Worm (Caenorhabditis elegans): Measurements from ENCODE around the gene pap-1.

The pap-1 gene

ce11 chrV:10468709-10469108 is 26.9 kb downstream of the pap-1 start:
- TF ChIP-seq tab-1 (GFP tag; IDR thresholded peaks at IDR 0.05) = no peak
- no peak for TF ChIP-seq ref-1 (GFP tag; conservative IDR thresholded peaks at IDR 0.05)
- TF ChIP-seq med-1 (GFP tag; optimal IDR thresholded peaks at IDR 0.05; ENCODE audit: insufficient read depth) = no peak
- TF ChIP-seq cog-1 (tag; optimal IDR thresholded peaks at IDR 0.05) = no peak
- TF ChIP-seq klf-2 (GFP tag; conservative IDR thresholded peaks at IDR 0.05) = no peak
- no peak for TF ChIP-seq ztf-29 (GFP tag; IDR thresholded peaks at IDR 0.05)
- no peak for TF ChIP-seq ztf-23 (GFP tag; IDR thresholded peaks at IDR 0.05)
- no peak for TF ChIP-seq T22C8.4 (GFP tag; IDR thresholded peaks at IDR 0.05)
- no peak for TF ChIP-seq flt-1 (GFP tag; IDR thresholded peaks at IDR 0.05)

DNA sequence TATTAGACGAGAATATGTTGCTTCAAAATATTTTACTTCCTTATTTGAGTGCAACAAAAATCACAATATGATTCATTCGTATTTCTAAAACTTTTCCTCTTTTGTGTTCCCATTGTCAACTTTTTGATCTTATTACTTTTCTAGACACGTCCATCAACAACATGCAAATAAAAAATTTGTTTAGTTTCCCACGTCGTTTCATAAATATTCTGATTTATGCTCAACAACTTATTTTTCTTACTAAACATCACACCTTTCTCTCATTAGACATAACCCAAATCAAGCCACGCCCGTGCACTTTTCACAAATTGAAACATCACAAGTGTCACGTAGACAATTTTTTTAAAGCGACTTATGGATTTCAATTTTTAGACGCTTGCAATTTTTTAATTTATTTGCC is 28.1 kb downstream of the pap-1 start:
- TF ChIP-seq T22C8.4 (GFP tag; IDR thresholded peaks at IDR 0.05) (no peak), ztf-23 (GFP tag; IDR thresholded peaks at IDR 0.05) (no peak), klf-2 (GFP tag; conservative IDR thresholded peaks at IDR 0.05) (no peak), ref-1 (GFP tag; conservative IDR thresholded peaks at IDR 0.05) (no peak), flt-1 (GFP tag; IDR thresholded peaks at IDR 0.05) (no peak), cog-1 (tag; optimal IDR thresholded peaks at IDR 0.05) (no peak), med-1 (GFP tag; optimal IDR thresholded peaks at IDR 0.05; ENCODE audit: insufficient read depth) (no peak), ztf-29 (GFP tag; IDR thresholded peaks at IDR 0.05) (no peak), tab-1 (GFP tag; IDR thresholded peaks at IDR 0.05) (no peak)

DNA sequence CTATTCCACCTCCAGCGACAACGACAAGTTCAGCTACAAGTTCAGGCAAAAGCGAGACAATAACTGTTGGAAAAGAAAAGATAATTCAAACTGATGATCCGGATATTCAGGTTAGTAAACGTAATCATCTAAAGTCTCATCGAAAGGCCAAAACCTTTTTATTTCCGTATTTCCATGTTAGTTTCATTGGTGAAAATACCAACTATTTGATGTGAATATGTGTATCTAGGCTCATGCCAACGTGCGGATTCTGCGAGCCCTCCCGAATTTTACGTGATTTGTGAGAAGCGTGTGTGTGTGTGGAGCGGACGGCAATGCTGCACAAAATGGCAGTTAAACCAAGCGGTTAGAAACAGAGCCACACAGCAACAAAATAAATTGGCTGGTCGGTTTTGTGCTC is 29.2 kb downstream of the pap-1 start:
- TF ChIP-seq med-1 (GFP tag; optimal IDR thresholded peaks at IDR 0.05; ENCODE audit: insufficient read depth) = no peak

DNA sequence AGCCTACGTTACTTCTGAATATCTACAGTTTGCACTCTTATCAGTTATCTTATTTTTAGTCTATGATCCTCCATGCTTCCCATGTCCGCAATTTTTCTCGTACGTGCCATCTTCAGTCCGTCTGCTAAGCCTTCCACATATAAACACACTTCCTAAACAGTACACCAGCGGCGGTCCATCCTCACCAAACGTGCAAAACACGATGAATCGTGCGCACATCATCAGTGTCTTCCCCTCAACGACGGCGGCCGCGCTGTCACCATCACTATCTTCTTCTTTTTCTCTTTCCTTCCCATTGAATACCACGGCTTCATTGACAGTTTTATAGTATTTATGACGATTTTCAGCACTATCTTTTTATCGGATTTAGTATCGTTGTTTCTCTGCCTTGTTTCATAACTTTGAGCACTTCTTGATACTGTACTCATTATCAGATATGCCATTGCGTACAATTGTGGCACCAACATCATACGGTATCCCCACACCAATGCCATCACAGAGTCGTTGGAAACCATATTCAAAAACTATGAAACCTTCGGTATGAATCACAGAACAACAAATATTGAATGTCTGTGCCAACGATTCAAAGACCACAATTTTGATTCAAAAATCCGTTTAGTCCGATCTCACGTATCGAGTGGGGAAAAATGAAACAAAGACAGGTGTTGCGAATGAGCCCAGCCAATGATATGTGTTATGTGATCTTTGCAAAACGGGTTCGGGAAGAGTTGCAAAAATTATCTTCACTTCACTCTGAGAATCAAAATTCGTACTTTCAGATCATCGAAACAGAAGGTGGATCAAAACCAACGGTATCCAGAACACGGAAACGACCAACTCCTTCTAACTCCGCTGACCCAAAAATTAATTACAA is 31.4 kb downstream of the pap-1 start:
- TF ChIP-seq flt-1 (GFP tag; IDR thresholded peaks at IDR 0.05) (no peak), ztf-23 (GFP tag; IDR thresholded peaks at IDR 0.05) (no peak), tab-1 (GFP tag; IDR thresholded peaks at IDR 0.05) (no peak), cog-1 (tag; optimal IDR thresholded peaks at IDR 0.05) (no peak), ztf-29 (GFP tag; IDR thresholded peaks at IDR 0.05) (no peak), T22C8.4 (GFP tag; IDR thresholded peaks at IDR 0.05) (no peak), ref-1 (GFP tag; conservative IDR thresholded peaks at IDR 0.05) (no peak), med-1 (GFP tag; optimal IDR thresholded peaks at IDR 0.05; ENCODE audit: insufficient read depth) (no peak), klf-2 (GFP tag; conservative IDR thresholded peaks at IDR 0.05) (no peak)

- no peak for TF ChIP-seq ref-1 (GFP tag; conservative IDR thresholded peaks at IDR 0.05)
- no peak for TF ChIP-seq klf-2 (GFP tag; conservative IDR thresholded peaks at IDR 0.05)
- no peak for TF ChIP-seq cog-1 (tag; optimal IDR thresholded peaks at IDR 0.05)
- TF ChIP-seq T22C8.4 (GFP tag; IDR thresholded peaks at IDR 0.05) = no peak
Observed at ce11 chrV:10474040-10474439, 32.3 kb downstream of the pap-1 start.

DNA sequence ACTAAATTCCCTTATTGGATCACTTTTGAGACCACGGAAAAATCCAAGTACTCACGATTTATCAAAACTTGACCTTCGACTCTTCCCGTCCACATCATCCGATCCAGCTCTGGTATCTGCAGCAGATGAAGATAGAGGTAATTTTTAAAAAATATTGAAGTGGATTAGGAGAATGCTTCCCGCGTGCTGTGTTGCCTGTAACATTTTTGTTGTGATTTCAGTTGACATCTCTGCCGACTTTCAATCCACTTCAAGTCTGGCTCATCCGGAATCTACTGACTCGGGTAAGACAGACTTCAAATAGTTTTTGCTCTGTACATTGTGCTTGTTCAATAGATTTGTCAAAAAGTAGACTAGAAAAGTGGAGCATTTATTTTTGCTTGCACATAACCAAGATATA is 33.6 kb downstream of the pap-1 start:
- TF ChIP-seq ztf-23 (GFP tag; IDR thresholded peaks at IDR 0.05) = no peak
- TF ChIP-seq ref-1 (GFP tag; conservative IDR thresholded peaks at IDR 0.05) = no peak
- no peak for TF ChIP-seq ztf-29 (GFP tag; IDR thresholded peaks at IDR 0.05)
- TF ChIP-seq tab-1 (GFP tag; IDR thresholded peaks at IDR 0.05) = no peak
- TF ChIP-seq T22C8.4 (GFP tag; IDR thresholded peaks at IDR 0.05) = no peak
- no peak for TF ChIP-seq klf-2 (GFP tag; conservative IDR thresholded peaks at IDR 0.05)
- TF ChIP-seq cog-1 (tag; optimal IDR thresholded peaks at IDR 0.05) = no peak
- no peak for TF ChIP-seq flt-1 (GFP tag; IDR thresholded peaks at IDR 0.05)
- TF ChIP-seq med-1 (GFP tag; optimal IDR thresholded peaks at IDR 0.05; ENCODE audit: insufficient read depth) = no peak

DNA sequence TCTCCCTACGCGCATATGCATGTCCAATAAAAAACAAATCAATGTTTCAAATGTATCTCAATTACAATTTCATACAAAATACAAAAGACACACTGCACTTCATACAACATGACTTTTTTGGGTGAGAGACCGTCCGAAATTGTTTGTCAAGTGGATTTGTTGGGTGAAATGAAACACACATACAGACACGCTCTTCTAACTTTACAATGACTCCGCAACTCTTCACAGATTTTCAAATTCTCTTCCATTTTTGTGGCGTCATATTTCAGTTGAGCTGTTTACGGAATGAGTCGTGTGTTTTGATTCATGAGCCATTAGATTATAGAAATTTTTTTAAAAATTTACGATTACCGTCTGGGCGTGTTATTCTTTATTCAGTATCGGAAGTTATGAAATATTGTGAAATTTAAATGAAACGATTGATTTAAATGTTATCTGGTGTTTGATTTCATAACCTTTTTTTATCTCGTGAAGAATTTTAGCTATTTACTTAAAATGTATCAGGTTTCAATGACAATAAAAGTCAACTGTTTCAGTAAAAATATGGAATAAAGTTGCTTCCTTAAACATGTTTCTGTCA is 35.2 kb downstream of the pap-1 start:
- TF ChIP-seq T22C8.4 (GFP tag; IDR thresholded peaks at IDR 0.05) (no peak), ztf-29 (GFP tag; IDR thresholded peaks at IDR 0.05) (no peak), tab-1 (GFP tag; IDR thresholded peaks at IDR 0.05) (no peak), ztf-23 (GFP tag; IDR thresholded peaks at IDR 0.05) (no peak), flt-1 (GFP tag; IDR thresholded peaks at IDR 0.05) (no peak), med-1 (GFP tag; optimal IDR thresholded peaks at IDR 0.05; ENCODE audit: insufficient read depth) (no peak), ref-1 (GFP tag; conservative IDR thresholded peaks at IDR 0.05) (no peak), cog-1 (tag; optimal IDR thresholded peaks at IDR 0.05) (no peak), klf-2 (GFP tag; conservative IDR thresholded peaks at IDR 0.05) (no peak)

DNA sequence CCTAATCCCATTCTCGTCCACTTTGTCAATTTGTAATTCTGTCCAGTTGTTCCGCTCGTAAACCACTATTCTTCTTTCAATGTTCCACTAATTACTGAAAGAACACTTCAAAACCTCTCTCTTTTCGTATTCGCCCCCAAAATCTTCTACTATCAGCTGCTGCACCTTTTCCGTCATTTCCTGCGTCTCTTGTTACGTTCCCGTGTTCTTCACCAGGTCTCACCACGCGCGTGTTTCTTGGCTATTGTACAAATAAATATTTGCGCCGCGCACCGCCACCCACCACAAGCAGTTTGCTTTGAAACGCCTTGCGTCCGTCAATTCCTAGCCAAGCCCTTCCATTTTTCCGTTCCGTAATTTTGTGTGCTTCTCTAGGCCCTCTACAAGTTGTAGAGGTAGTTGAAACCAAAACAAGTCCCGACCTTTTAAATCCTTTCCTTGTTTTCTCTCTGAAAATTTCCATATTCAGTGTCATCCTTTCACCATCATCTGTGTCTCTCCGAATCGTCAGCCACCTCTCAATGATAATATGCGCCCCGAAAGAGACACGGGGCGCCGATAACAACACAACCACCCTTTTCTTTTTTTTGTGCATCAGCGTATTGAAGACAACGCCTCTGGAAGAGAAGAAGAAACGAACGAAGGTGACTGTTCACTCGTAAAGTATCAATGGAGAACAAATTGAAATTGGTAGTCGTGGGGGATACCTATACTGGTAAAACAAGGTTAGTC is 36.5 kb downstream of the pap-1 start, which contains the start of the genes crp-1 and Y32F6B.9:
Gene crp-1 (plus strand): TSS at position 468 of the 732 bp plus-strand sequence.
Gene Y32F6B.9 (plus strand): TSS at position 603 of the 732 bp plus-strand sequence.
- TF ChIP-seq ztf-29 (GFP tag; IDR thresholded peaks at IDR 0.05) (no peak), klf-2 (GFP tag; conservative IDR thresholded peaks at IDR 0.05) (no peak), cog-1 (tag; optimal IDR thresholded peaks at IDR 0.05) (no peak), med-1 (GFP tag; optimal IDR thresholded peaks at IDR 0.05; ENCODE audit: insufficient read depth) (no peak)

- TF ChIP-seq med-1 (GFP tag; optimal IDR thresholded peaks at IDR 0.05; ENCODE audit: insufficient read depth) (no peak), ref-1 (GFP tag; conservative IDR thresholded peaks at IDR 0.05) (no peak), T22C8.4 (GFP tag; IDR thresholded peaks at IDR 0.05) (no peak), flt-1 (GFP tag; IDR thresholded peaks at IDR 0.05) (no peak), ztf-29 (GFP tag; IDR thresholded peaks at IDR 0.05) (no peak), tab-1 (GFP tag; IDR thresholded peaks at IDR 0.05) (no peak), cog-1 (tag; optimal IDR thresholded peaks at IDR 0.05) (no peak), ztf-23 (GFP tag; IDR thresholded peaks at IDR 0.05) (no peak)
Observed at ce11 chrV:10483995-10484394, 42.2 kb downstream of the pap-1 start.

Data from whole organism, midembryonic.